Worm (Caenorhabditis elegans) whole organism, mixed stage, embryonic: ENCODE measurements around the gene K11H12.7.
A peak's percentile ranks its signal among the peaks of the same experiment; 100 is the strongest.

ENCODE experiments used
- M03D4.4 ChIP-seq: sonication (generic microtip); optimal IDR thresholded peaks from 2 replicates; lab custom pipeline; 2017; ENCODE audit warnings: mild to moderate bottlenecking, missing genetic modification characterization, missing compliant biosample characterization
- bed-3 ChIP-seq: fragments of 200-800 bp; sonication (Bioruptor generic); optimal IDR thresholded peaks from 3 replicates; lab custom pipeline; 2018; ENCODE audit warnings: mild to moderate bottlenecking, missing genetic modification characterization, moderate library complexity, missing compliant biosample characterization
- ceh-39 ChIP-seq: fragments of 150-350 bp; optimal IDR thresholded peaks from 2 replicates; lab custom pipeline; 2014; ENCODE audit warnings: missing biosample characterization, missing genetic modification characterization
- ceh-43 ChIP-seq: fragments of 200-800 bp; sonication (Bioruptor generic); optimal IDR thresholded peaks from 2 replicates; lab custom pipeline; 2018; ENCODE audit warnings: mild to moderate bottlenecking, missing genetic modification characterization, moderate library complexity, missing compliant biosample characterization
- ceh-83 ChIP-seq: fragments of 200-800 bp; sonication (Bioruptor generic); optimal IDR thresholded peaks from 2 replicates; lab custom pipeline; 2018; ENCODE audit warnings: mild to moderate bottlenecking, missing genetic modification characterization, missing compliant biosample characterization
- ces-1 ChIP-seq: fragments of 150-350 bp; optimal IDR thresholded peaks from 2 replicates; lab custom pipeline; 2014; ENCODE audit warnings: missing biosample characterization, missing genetic modification reagents, missing genetic modification characterization
- cnd-1 ChIP-seq: fragments of 200-800 bp; sonication (Bioruptor generic); optimal IDR thresholded peaks from 2 replicates; lab custom pipeline; 2018; ENCODE audit warnings: mild to moderate bottlenecking, missing genetic modification characterization, missing compliant biosample characterization
- drap-1 ChIP-seq: fragments of 200-800 bp; sonication (Bioruptor generic); optimal IDR thresholded peaks from 3 replicates; lab custom pipeline; 2018; ENCODE audit warnings: mild to moderate bottlenecking, missing genetic modification characterization, missing compliant biosample characterization
- elt-1 ChIP-seq: sonication (generic microtip); optimal IDR thresholded peaks from 2 replicates; lab custom pipeline; 2017; ENCODE audit warnings: missing genetic modification characterization, mild to moderate bottlenecking, missing compliant biosample characterization, antibody characterized with exemption, moderate library complexity, borderline replicate concordance; ENCODE audit not compliant: insufficient read depth
- elt-3 ChIP-seq: fragments of 150-350 bp; optimal IDR thresholded peaks from 2 replicates; lab custom pipeline; 2014; ENCODE audit warnings: missing biosample characterization, missing genetic modification characterization
- flh-1 ChIP-seq: fragments of 200-800 bp; sonication (Bioruptor generic); optimal IDR thresholded peaks from 2 replicates; lab custom pipeline; 2018; ENCODE audit warnings: mild to moderate bottlenecking, missing genetic modification characterization, moderate library complexity, missing compliant biosample characterization
- ham-2 ChIP-seq: fragments of 200-800 bp; sonication (Bioruptor generic); optimal IDR thresholded peaks from 2 replicates; lab custom pipeline; 2018; ENCODE audit warnings: mild to moderate bottlenecking, missing genetic modification characterization, missing compliant biosample characterization
- hlh-1 ChIP-seq: fragments of 150-350 bp; optimal IDR thresholded peaks from 2 replicates; lab custom pipeline; 2014; ENCODE audit warnings: missing biosample characterization, missing genetic modification reagents, missing genetic modification characterization
- lin-13 ChIP-seq: fragments of 150-350 bp; optimal IDR thresholded peaks from 2 replicates; lab custom pipeline; 2014; ENCODE audit warnings: missing biosample characterization, missing genetic modification characterization
- lin-32 ChIP-seq: fragments of 200-800 bp; sonication (Bioruptor generic); optimal IDR thresholded peaks from 2 replicates; lab custom pipeline; 2018; ENCODE audit warnings: mild to moderate bottlenecking, missing genetic modification characterization, missing compliant biosample characterization
- lsy-2 ChIP-seq: fragments of 150-350 bp; optimal IDR thresholded peaks from 2 replicates; lab custom pipeline; 2014; ENCODE audit warnings: missing biosample characterization, missing genetic modification characterization
- mab-5 ChIP-seq: fragments of 150-350 bp; optimal IDR thresholded peaks from 2 replicates; lab custom pipeline; 2014; ENCODE audit warnings: missing biosample characterization, missing genetic modification characterization
- mep-1 ChIP-seq: fragments of 150-350 bp; optimal IDR thresholded peaks from 2 replicates; lab custom pipeline; 2017; ENCODE audit warnings: missing biosample characterization, missing genetic modification reagents, missing genetic modification characterization, inconsistent platforms
- mls-2 ChIP-seq: sonication (generic microtip); optimal IDR thresholded peaks from 2 replicates; lab custom pipeline; 2016; ENCODE audit warnings: mild to moderate bottlenecking, missing genetic modification characterization, moderate library complexity, missing compliant biosample characterization
- nhr-12 ChIP-seq: fragments of 150-350 bp; optimal IDR thresholded peaks from 2 replicates; lab custom pipeline; 2014; ENCODE audit warnings: missing biosample characterization, missing genetic modification characterization
- nhr-2 ChIP-seq: fragments of 150-350 bp; optimal IDR thresholded peaks from 2 replicates; lab custom pipeline; 2014; ENCODE audit warnings: missing biosample characterization, missing genetic modification characterization
- nhr-28 ChIP-seq: fragments of 150-350 bp; optimal IDR thresholded peaks from 2 replicates; lab custom pipeline; 2014; ENCODE audit warnings: missing biosample characterization, missing genetic modification characterization
- sem-2 ChIP-seq: fragments of 200-800 bp; sonication (Bioruptor generic); optimal IDR thresholded peaks from 2 replicates; lab custom pipeline; 2018; ENCODE audit warnings: mild to moderate bottlenecking, missing genetic modification characterization, missing compliant biosample characterization
- snpc-4 ChIP-seq: fragments of 150-350 bp; optimal IDR thresholded peaks from 2 replicates; lab custom pipeline; 2014; ENCODE audit warnings: missing biosample characterization, missing genetic modification characterization
- sptf-1 ChIP-seq: sonication (generic microtip); optimal IDR thresholded peaks from 2 replicates; lab custom pipeline; 2017; ENCODE audit warnings: mild to moderate bottlenecking, missing genetic modification characterization, moderate library complexity, missing compliant biosample characterization
- tbx-8 ChIP-seq: fragments of 200-800 bp; sonication (Bioruptor generic); optimal IDR thresholded peaks from 2 replicates; lab custom pipeline; 2018; ENCODE audit warnings: mild to moderate bottlenecking, missing genetic modification characterization, moderate library complexity, missing compliant biosample characterization
- unc-120 ChIP-seq: sonication (generic microtip); optimal IDR thresholded peaks from 2 replicates; lab custom pipeline; 2017; ENCODE audit warnings: missing genetic modification characterization, missing compliant biosample characterization; ENCODE audit not compliant: poor library complexity, severe bottlenecking
- unc-39 ChIP-seq: fragments of 150-350 bp; optimal IDR thresholded peaks from 2 replicates; lab custom pipeline; 2014; ENCODE audit warnings: missing biosample characterization, missing genetic modification characterization
- unc-62 ChIP-seq: fragments of 150-350 bp; optimal IDR thresholded peaks from 2 replicates; lab custom pipeline; 2014; ENCODE audit warnings: missing biosample characterization, missing genetic modification reagents, missing genetic modification characterization
- zip-8 ChIP-seq: fragments of 150-350 bp; optimal IDR thresholded peaks from 2 replicates; lab custom pipeline; 2014; ENCODE audit warnings: missing biosample characterization, missing genetic modification characterization
- ztf-11 ChIP-seq: fragments of 150-350 bp; optimal IDR thresholded peaks from 2 replicates; lab custom pipeline; 2014; ENCODE audit warnings: missing biosample characterization, missing genetic modification characterization

Gene K11H12.7

DNA sequence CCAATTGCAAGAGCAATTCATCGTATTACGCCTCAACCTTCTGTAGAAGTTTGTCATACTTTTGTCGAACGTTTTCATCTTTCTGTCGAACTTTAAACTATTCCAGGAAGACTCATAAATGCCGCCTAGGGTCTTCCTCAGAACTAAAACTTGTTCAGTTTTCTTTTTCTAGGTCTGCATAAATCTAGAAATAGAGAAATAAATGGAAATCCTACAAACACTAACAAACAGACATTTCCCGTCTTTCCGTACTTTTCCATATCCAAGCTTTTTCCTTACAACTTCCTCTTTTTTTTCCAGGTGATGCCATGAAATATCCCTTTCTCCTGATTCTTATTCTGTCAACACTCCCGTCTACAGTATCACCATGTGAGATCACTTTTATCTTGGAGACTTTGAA is 18.9 kb downstream of the K11H12.7 start, which contains the start of gene cutl-28:
Gene cutl-28 (plus strand): TSS at position 301 of the 400 bp plus-strand sequence.
- TF ChIP-seq nhr-28 (tag; lab: Kevin White, UChicago) (no peak), ham-2 (GFP tag; lab: Kevin White, UChicago) (no peak), elt-3 (no peak), sptf-1 (tag; lab: Kevin White, UChicago) (no peak), ces-1 (GFP tag; lab: Kevin White, UChicago) (no peak), unc-39 (tag; lab: Kevin White, UChicago) (no peak), bed-3 (GFP tag; lab: Kevin White, UChicago) (no peak), tbx-8 (GFP tag; lab: Kevin White, UChicago) (no peak), elt-1 (tag; lab: Kevin White, UChicago) (no peak), snpc-4 (tag; lab: Kevin White, UChicago) (no peak), unc-120 (tag; lab: Kevin White, UChicago) (no peak), nhr-12 (no peak)

DNA sequence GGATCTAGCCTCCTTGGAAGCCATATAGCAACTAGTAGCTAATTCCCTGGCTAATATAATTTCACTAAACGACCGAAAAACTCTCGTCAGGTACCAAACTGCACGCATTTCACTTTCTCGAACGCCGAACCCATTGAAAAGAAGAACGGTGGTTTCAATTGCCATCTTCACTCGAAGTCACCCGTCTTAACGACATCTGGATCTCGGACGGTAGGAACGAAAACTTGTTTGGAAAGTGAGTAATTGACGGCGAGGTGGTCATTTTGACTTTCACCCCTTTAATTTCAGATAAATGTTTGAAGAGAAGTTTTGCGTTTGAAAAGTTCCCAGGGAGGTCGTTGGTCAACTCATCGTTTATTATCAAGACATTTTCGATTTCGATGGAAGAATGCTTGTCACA is 19.4 kb downstream of the K11H12.7 start:
- TF ChIP-seq lin-13 (tag; lab: Kevin White, UChicago) (no peak), ceh-39 (tag; lab: Kevin White, UChicago) (no peak), cnd-1 (tag; lab: Kevin White, UChicago) (no peak), sem-2 (no peak), lin-32 (no peak), hlh-1 (no peak), tbx-8 (GFP tag; lab: Kevin White, UChicago) (no peak), ceh-43 (no peak), nhr-28 (tag; lab: Kevin White, UChicago) (no peak), sptf-1 (tag; lab: Kevin White, UChicago) (no peak), mep-1 (tag; lab: Kevin White, UChicago) (no peak), nhr-12 (no peak), unc-120 (tag; lab: Kevin White, UChicago) (no peak), drap-1 (GFP tag; lab: Kevin White, UChicago) (no peak), snpc-4 (tag; lab: Kevin White, UChicago) (no peak)

DNA sequence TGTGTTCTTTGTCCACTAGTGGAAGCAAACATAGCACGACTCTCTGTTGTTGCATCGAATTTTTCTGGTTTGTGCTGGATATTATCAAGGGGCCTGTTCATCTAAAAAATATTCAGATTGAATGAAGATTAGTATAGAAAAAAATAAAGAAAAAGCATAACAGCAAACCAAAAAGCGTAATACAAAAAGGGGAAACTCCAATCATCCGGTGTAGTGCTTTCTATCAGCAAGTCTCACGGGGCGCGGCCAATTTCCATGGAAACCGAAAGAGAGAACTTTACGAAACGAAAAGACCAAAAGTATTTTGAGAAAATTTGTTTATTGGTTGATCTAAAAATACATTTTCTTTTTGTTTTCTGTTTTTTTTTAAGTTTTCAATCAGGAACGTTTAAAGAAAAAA is 33.0 kb downstream of the K11H12.7 start, which contains the start of gene Y55F3C.17:
Gene Y55F3C.17 (minus strand): TSS at position 101 of the 400 bp plus-strand sequence.
- TF ChIP-seq cnd-1 (tag; lab: Kevin White, UChicago) (no peak), mab-5 (tag; lab: Kevin White, UChicago) (no peak), unc-120 (tag; lab: Kevin White, UChicago) (no peak), ceh-83 (GFP tag; lab: Kevin White, UChicago) (no peak), ceh-43 (no peak), nhr-12 (no peak), lin-32 (no peak), ztf-11 (tag; lab: Kevin White, UChicago) (no peak)
- TF ChIP-seq, all 35 proteins: peak for 0

- TF ChIP-seq zip-8 (tag; lab: Kevin White, UChicago) (no peak), lin-13 (tag; lab: Kevin White, UChicago) (no peak), snpc-4 (tag; lab: Kevin White, UChicago) (no peak), hlh-1 (no peak), ztf-11 (tag; lab: Kevin White, UChicago) (no peak), mab-5 (tag; lab: Kevin White, UChicago) (no peak), flh-1 (no peak), elt-3 (no peak), sptf-1 (tag; lab: Kevin White, UChicago) (no peak), sem-2 (no peak), lsy-2 (tag; lab: Kevin White, UChicago) (no peak), nhr-28 (tag; lab: Kevin White, UChicago) (no peak), ces-1 (GFP tag; lab: Kevin White, UChicago) (no peak), mep-1 (tag; lab: Kevin White, UChicago) (no peak), M03D4.4 (no peak)
These were observed 42.3 kb downstream of the K11H12.7 start, which contains the start of gene cutl-26 for ce11 chrIV:707635-708034. Gene cutl-26, minus strand, starts transcription at chrIV:707735.

- TF ChIP-seq drap-1 (GFP tag; lab: Kevin White, UChicago): no peak
- TF ChIP-seq flh-1: no peak
- no peak for TF ChIP-seq unc-39 (tag; lab: Kevin White, UChicago)
- no peak for TF ChIP-seq elt-1 (tag; lab: Kevin White, UChicago)
- no peak for TF ChIP-seq bed-3 (GFP tag; lab: Kevin White, UChicago)
- TF ChIP-seq nhr-2 (tag; lab: Kevin White, UChicago): no peak
- no peak for TF ChIP-seq lin-32
- no peak for TF ChIP-seq lsy-2 (tag; lab: Kevin White, UChicago)
- no peak for TF ChIP-seq mls-2 (tag; lab: Kevin White, UChicago)
- peak; percentile 4 for TF ChIP-seq ceh-83 (GFP tag; lab: Kevin White, UChicago)
- peak; percentile 93 for TF ChIP-seq ces-1 (GFP tag; lab: Kevin White, UChicago)
- TF ChIP-seq unc-62: no peak
These were observed 50.1 kb downstream of the K11H12.7 start for ce11 chrIV:715433-715832.
